Worm (Caenorhabditis elegans) whole organism, L4/young adult: Measurements from ENCODE around the gene col-114.

Source experiments
- W03F9.2 ChIP-seq: fragments of 150-350 bp; optimal IDR thresholded peaks from 2 replicates; lab custom pipeline; 2014; ENCODE audit warnings: missing biosample characterization, missing genetic modification characterization
- dao-5 ChIP-seq: sonication (generic microtip); optimal IDR thresholded peaks from 2 replicates; lab custom pipeline; 2016; ENCODE audit warnings: missing genotype, missing genetic modification characterization, moderate library complexity, missing compliant biosample characterization
- him-1 ChIP-seq: sonication (generic microtip); optimal IDR thresholded peaks from 2 replicates; lab custom pipeline; 2016; ENCODE audit warnings: missing genotype, missing genetic modification reagents, missing genetic modification characterization, missing compliant biosample characterization

DNA sequence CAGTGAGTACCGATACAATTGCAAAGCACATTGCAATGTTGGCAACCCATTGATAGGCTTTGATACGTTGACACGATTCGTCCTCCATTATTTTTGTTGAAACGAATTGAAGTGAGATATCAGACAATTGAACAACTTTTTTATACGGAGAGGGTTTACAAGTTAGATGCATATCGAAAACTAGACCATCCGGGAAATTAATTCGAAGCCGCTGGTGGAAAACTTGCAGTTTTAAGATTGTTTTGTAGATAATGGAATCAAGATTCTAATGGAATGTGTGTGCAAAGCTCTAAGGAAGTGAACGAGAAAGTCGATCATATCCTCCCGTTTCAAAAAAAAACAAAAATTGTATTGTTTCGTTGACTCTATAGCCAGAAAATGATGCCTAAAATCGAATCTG, at the start of gene col-114:
- TF ChIP-seq dao-5 (tag; lab: Kevin White, UChicago) (no peak), him-1 (tag; lab: Kevin White, UChicago) (no peak), W03F9.2 (tag; lab: Kevin White, UChicago) (no peak)
